Worm (Caenorhabditis elegans) whole organism, L4/young adult: ENCODE data around the gene cks-1.

Source experiments
- W03F9.2 ChIP-seq: fragments of 150-350 bp; optimal IDR thresholded peaks from 2 replicates; lab custom pipeline; 2014; ENCODE audit warnings: missing biosample characterization, missing genetic modification characterization
- dao-5 ChIP-seq: sonication (generic microtip); optimal IDR thresholded peaks from 2 replicates; lab custom pipeline; 2016; ENCODE audit warnings: missing genotype, missing genetic modification characterization, moderate library complexity, missing compliant biosample characterization
- him-1 ChIP-seq: sonication (generic microtip); optimal IDR thresholded peaks from 2 replicates; lab custom pipeline; 2016; ENCODE audit warnings: missing genotype, missing genetic modification reagents, missing genetic modification characterization, missing compliant biosample characterization

DNA sequence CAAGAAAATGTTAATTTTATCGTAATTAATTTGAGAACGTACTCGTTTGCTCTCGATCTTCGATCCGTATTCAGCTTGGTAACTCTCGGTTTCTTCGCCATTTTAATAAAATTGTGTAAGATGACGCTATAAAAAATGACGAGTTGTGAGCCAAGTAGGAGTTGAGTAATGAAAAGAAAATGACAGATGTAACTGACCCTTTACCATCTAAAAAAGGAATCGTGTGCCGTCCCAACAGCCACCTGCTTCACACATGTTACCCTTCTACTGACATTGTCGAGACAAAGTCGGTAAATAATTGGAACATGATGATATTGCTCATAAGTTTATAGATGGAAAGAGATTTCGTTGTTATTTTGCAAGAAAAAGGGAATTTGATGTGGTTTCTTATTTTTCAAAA, 34.4 kb upstream of the cks-1 start, which contains the start of gene hlh-12:
- no peak for TF ChIP-seq W03F9.2
- TF ChIP-seq him-1, result no peak
- no peak for TF ChIP-seq dao-5 (tag; lab: Kevin White, UChicago)
